Worm (Caenorhabditis elegans): ENCODE measurements around the gene spt-5.

spt-5 gene

ce11 chrIV:12061229-12061628, 9.9 kb downstream of the spt-5 start, which contains the start of gene K08E4.8:
TSS of gene K08E4.8 (minus strand) at chrIV:12061329.
- TF ChIP-seq elt-3 (tag; optimal IDR thresholded peaks at IDR 0.05) (no peak), lin-32 (GFP tag; optimal IDR thresholded peaks at IDR 0.05) (no peak), blmp-1 (tag; optimal IDR thresholded peaks at IDR 0.05) (no peak), ces-1 (GFP tag; optimal IDR thresholded peaks at IDR 0.05) (no peak), cnd-1 (tag; optimal IDR thresholded peaks at IDR 0.05) (no peak), M03D4.4 (tag; optimal IDR thresholded peaks at IDR 0.05) (no peak), ztf-11 (tag; optimal IDR thresholded peaks at IDR 0.05) (no peak), mep-1 (tag; optimal IDR thresholded peaks at IDR 0.05) (no peak), hlh-1 (tag; optimal IDR thresholded peaks at IDR 0.05) (no peak), ham-2 (GFP tag; optimal IDR thresholded peaks at IDR 0.05) (no peak), elt-1 (tag; optimal IDR thresholded peaks at IDR 0.05; ENCODE audit: borderline replicate concordance, insufficient read depth) (no peak)

- no peak for TF ChIP-seq blmp-1 (tag; optimal IDR thresholded peaks at IDR 0.05)
- TF ChIP-seq ceh-39 (tag; optimal IDR thresholded peaks at IDR 0.05): no peak
- no peak for TF ChIP-seq snpc-4 (tag; optimal IDR thresholded peaks at IDR 0.05)
- no peak for TF ChIP-seq cnd-1 (tag; optimal IDR thresholded peaks at IDR 0.05)
- no peak for TF ChIP-seq unc-120 (tag; optimal IDR thresholded peaks at IDR 0.05; ENCODE audit: poor library complexity, severe bottlenecking)
- TF ChIP-seq nhr-76 (tag; optimal IDR thresholded peaks at IDR 0.05): no peak
- no peak for TF ChIP-seq nhr-2 (tag; optimal IDR thresholded peaks at IDR 0.05)
- no peak for TF ChIP-seq ztf-11 (tag; optimal IDR thresholded peaks at IDR 0.05)
- TF ChIP-seq nhr-237 (tag; optimal IDR thresholded peaks at IDR 0.05): no peak
- no peak for TF ChIP-seq lin-13 (tag; optimal IDR thresholded peaks at IDR 0.05)
- TF ChIP-seq pha-4 (tag; optimal IDR thresholded peaks at IDR 0.05): no peak
- no peak for TF ChIP-seq M03D4.4 (tag; optimal IDR thresholded peaks at IDR 0.05)
- no peak for TF ChIP-seq sem-2 (GFP tag; optimal IDR thresholded peaks at IDR 0.05)
- no peak for TF ChIP-seq nhr-12 (tag; optimal IDR thresholded peaks at IDR 0.05)
- no peak for TF ChIP-seq mep-1 (tag; optimal IDR thresholded peaks at IDR 0.05)
- no peak for TF ChIP-seq mls-2 (tag; optimal IDR thresholded peaks at IDR 0.05)
- TF ChIP-seq elt-3 (tag; optimal IDR thresholded peaks at IDR 0.05): no peak
- TF ChIP-seq elt-1 (tag; optimal IDR thresholded peaks at IDR 0.05; ENCODE audit: borderline replicate concordance, insufficient read depth): no peak
- TF ChIP-seq nhr-28 (tag; optimal IDR thresholded peaks at IDR 0.05): no peak
Observed at ce11 chrIV:12068590-12068989, 17.3 kb downstream of the spt-5 start, which contains the start of gene bath-37. TSS of gene bath-37 (plus strand) at chrIV:12068890.

ce11 chrIV:12075497-12075896, 24.2 kb downstream of the spt-5 start, which contains the start of gene K08E4.7:
TSS of gene K08E4.7 (plus strand) at chrIV:12075797.
- TF ChIP-seq hlh-1 (tag; optimal IDR thresholded peaks at IDR 0.05) (no peak), lin-13 (tag; optimal IDR thresholded peaks at IDR 0.05) (no peak), nhr-28 (tag; optimal IDR thresholded peaks at IDR 0.05) (no peak), unc-39 (tag; optimal IDR thresholded peaks at IDR 0.05) (no peak)

ce11 chrIV:12078112-12078812, 27.0 kb downstream of the spt-5 start, which contains the start of gene tmed-1:
TSS of gene tmed-1 (minus strand) at chrIV:12078162.
- TF ChIP-seq nhr-76 (tag; optimal IDR thresholded peaks at IDR 0.05): no peak

- TF ChIP-seq mep-1 (tag; optimal IDR thresholded peaks at IDR 0.05) (peak; percentile 33), lsy-2 (tag; optimal IDR thresholded peaks at IDR 0.05) (peak; percentile 10), sem-2 (GFP tag; optimal IDR thresholded peaks at IDR 0.05) (no peak)
Observed at ce11 chrIV:12078907-12079523, 27.7 kb downstream of the spt-5 start, which contains the start of gene lex-1. TSS of gene lex-1 (plus strand) at chrIV:12079473.

- TF ChIP-seq elt-3 (tag; optimal IDR thresholded peaks at IDR 0.05) (no peak), sem-2 (GFP tag; optimal IDR thresholded peaks at IDR 0.05) (no peak), nhr-2 (tag; optimal IDR thresholded peaks at IDR 0.05) (no peak), ceh-43 (GFP tag; optimal IDR thresholded peaks at IDR 0.05) (no peak), lin-32 (GFP tag; optimal IDR thresholded peaks at IDR 0.05) (no peak), lin-13 (tag; optimal IDR thresholded peaks at IDR 0.05) (no peak), M03D4.4 (tag; optimal IDR thresholded peaks at IDR 0.05) (no peak), drap-1 (GFP tag; optimal IDR thresholded peaks at IDR 0.05) (no peak), unc-120 (tag; optimal IDR thresholded peaks at IDR 0.05; ENCODE audit: poor library complexity, severe bottlenecking) (no peak), mab-5 (tag; optimal IDR thresholded peaks at IDR 0.05) (no peak), zip-8 (tag; optimal IDR thresholded peaks at IDR 0.05) (no peak), bed-3 (GFP tag; optimal IDR thresholded peaks at IDR 0.05) (no peak), elt-1 (tag; optimal IDR thresholded peaks at IDR 0.05; ENCODE audit: borderline replicate concordance, insufficient read depth) (no peak), cnd-1 (tag; optimal IDR thresholded peaks at IDR 0.05) (no peak), blmp-1 (tag; optimal IDR thresholded peaks at IDR 0.05) (no peak), ceh-39 (tag; optimal IDR thresholded peaks at IDR 0.05) (no peak), nhr-12 (tag; optimal IDR thresholded peaks at IDR 0.05) (no peak), mls-2 (tag; optimal IDR thresholded peaks at IDR 0.05) (no peak)
Observed at ce11 chrIV:12080807-12081206, 29.5 kb downstream of the spt-5 start.
